Worm (Caenorhabditis elegans): Measurements from ENCODE around the gene F14F7.7.
A peak's percentile ranks its signal among the peaks of the same experiment; 100 is the strongest.

DNA sequence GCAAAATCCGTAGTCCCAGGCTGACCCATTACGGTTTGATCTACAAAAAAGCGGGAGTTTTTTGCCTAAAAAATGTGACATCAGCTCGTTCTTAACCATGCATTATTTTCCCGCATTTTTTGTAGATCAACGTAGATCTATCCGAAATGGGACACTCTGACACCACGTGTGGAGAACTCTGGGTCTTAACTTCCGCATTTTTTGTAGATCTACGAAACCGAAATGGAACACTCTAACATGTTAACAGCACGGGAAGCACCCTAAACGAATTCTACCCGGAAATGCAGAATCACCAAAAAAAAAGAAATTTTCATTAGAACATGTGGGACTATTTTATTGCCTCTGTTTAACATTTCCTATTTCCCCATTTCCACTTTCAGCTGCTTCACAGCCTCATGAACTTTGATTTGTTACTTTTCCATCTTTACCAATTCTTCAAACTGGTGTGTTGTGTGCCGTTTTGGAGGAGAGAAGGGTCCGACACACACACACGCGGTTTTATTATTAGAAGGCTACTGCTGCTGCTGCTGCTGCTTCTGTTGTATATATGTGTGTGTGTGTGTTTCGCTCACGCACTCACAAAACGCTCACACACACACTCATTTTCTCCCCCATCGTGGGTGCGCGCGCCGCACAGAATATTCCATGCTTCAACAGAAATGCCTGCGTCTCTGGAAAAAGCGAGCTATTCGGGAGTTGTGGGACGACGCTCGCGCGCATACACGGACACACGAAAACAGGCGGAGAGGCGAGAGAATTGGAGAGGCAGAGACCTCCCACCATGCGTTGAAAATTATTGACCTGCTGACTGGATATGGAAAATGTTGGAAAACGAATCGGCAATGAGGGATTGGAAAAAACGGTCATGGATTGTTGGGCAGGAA lies 37.4 kb downstream of the F14F7.7 start:
- TF ChIP-seq ref-1 (GFP tag; conservative IDR thresholded peaks at IDR 0.05) (no peak), T22C8.4 (GFP tag; IDR thresholded peaks at IDR 0.05) (no peak), cog-1 (tag; optimal IDR thresholded peaks at IDR 0.05) (peak; percentile 91), ztf-29 (GFP tag; IDR thresholded peaks at IDR 0.05) (no peak; the same call in 1 of the 2 replicates)
